Worm (Caenorhabditis elegans) whole organism, young adult: ENCODE data around the gene mrpl-30.
"Not testable (repeated sequence)": the region's sequence is repeated elsewhere in the genome, so short reads cannot be mapped to it uniquely, and the experiment has no call there.

Experiments used
- B0261.1 ChIP-seq: sonication (generic microtip); optimal IDR thresholded peaks from 2 replicates; lab custom pipeline; 2016; ENCODE audit warnings: mild to moderate bottlenecking, missing genetic modification characterization, moderate library complexity, missing compliant biosample characterization
- F57A8.1 ChIP-seq: fragments of 200-800 bp; sonication (Bioruptor generic); optimal IDR thresholded peaks from 2 replicates; lab custom pipeline; 2018; ENCODE audit warnings: mild to moderate bottlenecking, missing genetic modification characterization, moderate library complexity, missing compliant biosample characterization
- die-1 ChIP-seq: sonication (generic microtip); optimal IDR thresholded peaks from 2 replicates; lab custom pipeline; 2016; ENCODE audit warnings: missing genotype, mild to moderate bottlenecking, missing genetic modification characterization, missing compliant biosample characterization
- hsf-1 ChIP-seq: fragments of 200-800 bp; sonication (Bioruptor generic); IDR thresholded peaks from 2 replicates; pipeline ENCODE4 v1.3.6; 2022; ENCODE audit warnings: missing genetic modification reagents, missing genetic modification characterization, missing compliant biosample characterization
- lsl-1 ChIP-seq: fragments of 200-800 bp; sonication (Bioruptor generic); optimal IDR thresholded peaks from 2 replicates; lab custom pipeline; 2018; ENCODE audit warnings: mild to moderate bottlenecking, missing genetic modification characterization, moderate library complexity, missing compliant biosample characterization
- lsy-27 ChIP-seq: sonication (generic microtip); optimal IDR thresholded peaks from 2 replicates; lab custom pipeline; 2017; ENCODE audit warnings: missing genetic modification characterization, mild to moderate bottlenecking, missing compliant biosample characterization, antibody characterized with exemption, missing genotype, borderline replicate concordance; ENCODE audit not compliant: insufficient read depth
- mcd-1 ChIP-seq: fragments of 200-800 bp; sonication (Bioruptor generic); IDR thresholded peaks from 2 replicates; pipeline ENCODE4 v1.3.6; 2022; ENCODE audit warnings: missing genetic modification reagents, missing genetic modification characterization, missing compliant biosample characterization
- nfya-1 ChIP-seq: sonication (generic microtip); optimal IDR thresholded peaks from 2 replicates; lab custom pipeline; 2017; ENCODE audit warnings: antibody characterized with exemption, missing compliant biosample characterization, missing genetic modification characterization, borderline replicate concordance; ENCODE audit not compliant: insufficient read depth
- unc-62 ChIP-seq: fragments of 150-350 bp; optimal IDR thresholded peaks from 2 replicates; lab custom pipeline; 2014; ENCODE audit warnings: missing biosample characterization, missing genetic modification reagents, missing genetic modification characterization

ce11 chrIII:2435805-2436204 lies 25.0 kb upstream of the mrpl-30 start, which contains the start of gene E02H9.6:
- not testable (repeated sequence) for TF ChIP-seq nfya-1; lsy-27 (tag; lab: Kevin White, UChicago); unc-62; B0261.1 (tag; lab: Kevin White, UChicago); mcd-1 (GFP tag; lab: Robert Waterston, UW); lsl-1 (GFP tag; lab: Kevin White, UChicago); die-1 (tag; lab: Kevin White, UChicago); hsf-1 (GFP tag; lab: Robert Waterston, UW); F57A8.1 (GFP tag; lab: Kevin White, UChicago)
